Fruit fly (Drosophila melanogaster): ENCODE results near the gene ome.
A peak's percentile ranks its signal among the peaks of the same experiment; 100 is the strongest.

ome gene

dm6 chr3L:14697005-14697404 lies 24.4 kb downstream of the ome start, which contains the start of gene CG13474:
CG13474 (minus strand) TSS chr3L:14697105.
- no peak for TF ChIP-seq ey (GFP tag; optimal IDR thresholded peaks at IDR 0.05)
- TF ChIP-seq sv (GFP tag; optimal IDR thresholded peaks at IDR 0.05) = no peak
- TF ChIP-seq Hr78 (GFP tag; optimal IDR thresholded peaks at IDR 0.05) = no peak

- TF ChIP-seq Vsx2 (GFP tag; optimal IDR thresholded peaks at IDR 0.05; ENCODE audit: partially characterized antibody) = no peak
- TF ChIP-seq Sp1 (GFP tag; optimal IDR thresholded peaks at IDR 0.05) = no peak
- no peak for TF ChIP-seq br (GFP tag; optimal IDR thresholded peaks at IDR 0.05)
- no peak for TF ChIP-seq Mio (GFP tag; optimal IDR thresholded peaks at IDR 0.05)
These were observed 28.9 kb downstream of the ome start, which contains the start of gene CG17177 for dm6 chr3L:14701578-14701977. CG17177 (minus strand) TSS chr3L:14701678.

dm6 chr3L:14705164-14705563 lies 32.5 kb downstream of the ome start, which contains the start of gene CG13476:
CG13476 (plus strand) TSS chr3L:14705464.
- TF ChIP-seq GATAd (GFP tag; optimal IDR thresholded peaks at IDR 0.05) = no peak
- TF ChIP-seq CG9705 (GFP tag; optimal IDR thresholded peaks at IDR 0.05) = no peak
- no peak for TF ChIP-seq CG32264 (GFP tag; optimal IDR thresholded peaks at IDR 0.05)
- TF ChIP-seq Myc (optimal IDR thresholded peaks at IDR 0.05) = no peak
- TF ChIP-seq dsf (GFP tag; optimal IDR thresholded peaks at IDR 0.05; ENCODE audit: borderline replicate concordance) = no peak
- no peak for TF ChIP-seq Hnf4 (GFP tag; optimal IDR thresholded peaks at IDR 0.05)
- no peak for TF ChIP-seq usp (GFP tag; optimal IDR thresholded peaks at IDR 0.05)
- no peak for TF ChIP-seq HLH106 (tag; optimal IDR thresholded peaks at IDR 0.05)
- no peak for TF ChIP-seq ey (GFP tag; optimal IDR thresholded peaks at IDR 0.05)
- TF ChIP-seq foxo (GFP tag; optimal IDR thresholded peaks at IDR 0.05) = no peak
- TF ChIP-seq rgr (GFP tag; optimal IDR thresholded peaks at IDR 0.05) = no peak
- TF ChIP-seq Jra (GFP tag; optimal IDR thresholded peaks at IDR 0.05) = no peak
- no peak for TF ChIP-seq jim (GFP tag; optimal IDR thresholded peaks at IDR 0.05)
- no peak for TF ChIP-seq Vsx2 (GFP tag; optimal IDR thresholded peaks at IDR 0.05; ENCODE audit: partially characterized antibody)
- TF ChIP-seq lola (GFP tag; optimal IDR thresholded peaks at IDR 0.05) = no peak
- no peak for TF ChIP-seq Dif (GFP tag; optimal IDR thresholded peaks at IDR 0.05; ENCODE audit: partially characterized antibody)

dm6 chr3L:14706461-14706880 lies 33.8 kb downstream of the ome start:
- peak; percentile 9 for TF ChIP-seq jim (GFP tag; optimal IDR thresholded peaks at IDR 0.05)
- TF ChIP-seq Dfd (GFP tag; optimal IDR thresholded peaks at IDR 0.05) = no peak
- peak; percentile 84 for TF ChIP-seq Vsx2 (GFP tag; optimal IDR thresholded peaks at IDR 0.05; ENCODE audit: partially characterized antibody)
- TF ChIP-seq Jra (GFP tag; optimal IDR thresholded peaks at IDR 0.05) = peak; percentile 15
- no peak for TF ChIP-seq Hr78 (GFP tag; optimal IDR thresholded peaks at IDR 0.05)
- peak; percentile 17 for TF ChIP-seq Hr83 (GFP tag; optimal IDR thresholded peaks at IDR 0.05; ENCODE audit: poor library complexity, severe bottlenecking)
- TF ChIP-seq Dif (GFP tag; optimal IDR thresholded peaks at IDR 0.05; ENCODE audit: partially characterized antibody) = peak; percentile 56
- TF ChIP-seq dl (GFP tag; optimal IDR thresholded peaks at IDR 0.05; ENCODE audit: insufficient read depth in 1 of 2, partially characterized antibody in 2 of 2) = peak; percentile 3 to 34
- no peak for TF ChIP-seq ey (GFP tag; optimal IDR thresholded peaks at IDR 0.05)
- TF ChIP-seq CrebA (GFP tag; optimal IDR thresholded peaks at IDR 0.05; ENCODE audit: borderline replicate concordance) = no peak
- peak; percentile 41 for TF ChIP-seq Hnf4 (GFP tag; optimal IDR thresholded peaks at IDR 0.05)
- TF ChIP-seq psq (GFP tag; optimal IDR thresholded peaks at IDR 0.05) = peak; percentile 92
- TF ChIP-seq h (GFP tag; optimal IDR thresholded peaks at IDR 0.05) = peak; percentile 78

- no peak for TF ChIP-seq Jra (GFP tag; optimal IDR thresholded peaks at IDR 0.05)
- peak; percentile 45 for TF ChIP-seq fru (GFP tag; optimal IDR thresholded peaks at IDR 0.05)
- peak; percentile 42 for TF ChIP-seq CG32264 (GFP tag; optimal IDR thresholded peaks at IDR 0.05)
- no peak for TF ChIP-seq Abd-B (GFP tag; optimal IDR thresholded peaks at IDR 0.05)
- TF ChIP-seq brk (GFP tag; optimal IDR thresholded peaks at IDR 0.05) = peak; percentile 7
- TF ChIP-seq foxo (GFP tag; optimal IDR thresholded peaks at IDR 0.05) = peak in 1 of 2 experiments; percentile 41
- peak; percentile 70 for TF ChIP-seq tai (GFP tag; optimal IDR thresholded peaks at IDR 0.05)
- TF ChIP-seq Hr83 (GFP tag; optimal IDR thresholded peaks at IDR 0.05; ENCODE audit: poor library complexity, severe bottlenecking) = peak; percentile 73
- TF ChIP-seq HLH106 (tag; optimal IDR thresholded peaks at IDR 0.05) = no peak
- peak; percentile 31 for TF ChIP-seq psq (GFP tag; optimal IDR thresholded peaks at IDR 0.05)
- peak; percentile 54 for TF ChIP-seq h (GFP tag; optimal IDR thresholded peaks at IDR 0.05)
- TF ChIP-seq GATAd (GFP tag; optimal IDR thresholded peaks at IDR 0.05) = peak; percentile 24
- peak; percentile 37 for TF ChIP-seq jim (GFP tag; optimal IDR thresholded peaks at IDR 0.05)
- no peak for TF ChIP-seq sage (GFP tag; optimal IDR thresholded peaks at IDR 0.05)
- no peak for TF ChIP-seq Dfd (GFP tag; optimal IDR thresholded peaks at IDR 0.05)
- no peak for TF ChIP-seq N (GFP tag; optimal IDR thresholded peaks at IDR 0.05)
- TF ChIP-seq Rel (GFP tag; optimal IDR thresholded peaks at IDR 0.05) = no peak
- TF ChIP-seq Rel (tag; optimal IDR thresholded peaks at IDR 0.05) = no peak
- no peak for TF ChIP-seq Sp1 (GFP tag; optimal IDR thresholded peaks at IDR 0.05)
- TF ChIP-seq dmrt93B (GFP tag; optimal IDR thresholded peaks at IDR 0.05) = no peak
- TF ChIP-seq CG9705 (GFP tag; optimal IDR thresholded peaks at IDR 0.05) = no peak
- TF ChIP-seq OdsH (GFP tag; optimal IDR thresholded peaks at IDR 0.05) = peak; percentile 38
- TF ChIP-seq br (GFP tag; optimal IDR thresholded peaks at IDR 0.05) = peak; percentile 39
- peak; percentile 76 for TF ChIP-seq Hnf4 (GFP tag; optimal IDR thresholded peaks at IDR 0.05)
- peak; percentile 47 for TF ChIP-seq ey (GFP tag; optimal IDR thresholded peaks at IDR 0.05)
- peak; percentile 64 for TF ChIP-seq rgr (GFP tag; optimal IDR thresholded peaks at IDR 0.05)
These were observed 35.4 kb downstream of the ome start for dm6 chr3L:14708053-14708452.

All from whole organism, wandering third instar larva.